Fruit fly (Drosophila melanogaster): ENCODE measurements around the gene CG14439.

DNA sequence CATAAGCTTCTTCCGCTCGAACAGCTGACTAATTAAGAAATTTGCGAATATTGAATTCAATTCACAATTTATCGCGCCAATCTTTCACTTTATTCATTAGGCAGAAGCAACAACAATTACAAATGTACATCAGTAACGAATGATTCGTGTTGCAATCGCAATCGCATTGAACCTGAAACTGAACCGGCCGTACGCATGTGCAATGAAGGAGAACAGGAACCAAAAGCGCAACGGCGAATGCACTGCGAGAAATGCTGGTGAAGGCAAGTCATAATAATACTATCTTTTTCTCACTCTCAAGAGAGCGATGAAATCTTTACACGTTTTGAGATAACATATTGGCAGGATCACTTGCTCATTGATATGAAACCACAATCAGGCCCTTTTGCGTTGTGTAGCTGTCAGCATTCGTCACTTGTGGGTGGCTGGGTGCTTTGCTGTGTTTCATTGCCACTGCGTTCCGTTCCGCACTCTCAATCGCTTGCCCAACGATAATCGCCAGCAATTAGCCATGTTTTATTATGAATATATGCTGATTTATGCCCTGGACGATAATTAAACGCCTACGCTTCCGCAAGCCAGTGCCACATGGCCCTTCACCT, 22.3 kb upstream of the CG14439 start:
- TF ChIP-seq pan (optimal IDR thresholded peaks at IDR 0.05) (no peak), lola (GFP tag; optimal IDR thresholded peaks at IDR 0.05) (no peak), br (GFP tag; optimal IDR thresholded peaks at IDR 0.05) (no peak), jim (GFP tag; optimal IDR thresholded peaks at IDR 0.05) (no peak), Sp1 (GFP tag; optimal IDR thresholded peaks at IDR 0.05) (no peak), sv (GFP tag; optimal IDR thresholded peaks at IDR 0.05) (no peak), dl (GFP tag; optimal IDR thresholded peaks at IDR 0.05; ENCODE audit: insufficient read depth in 1 of 2, partially characterized antibody in 2 of 2) (no peak), usp (GFP tag; optimal IDR thresholded peaks at IDR 0.05) (no peak), Dfd (GFP tag; optimal IDR thresholded peaks at IDR 0.05) (no peak), brk (GFP tag; optimal IDR thresholded peaks at IDR 0.05) (no peak), fru (GFP tag; optimal IDR thresholded peaks at IDR 0.05) (no peak), Hr78 (GFP tag; optimal IDR thresholded peaks at IDR 0.05) (no peak), foxo (GFP tag; optimal IDR thresholded peaks at IDR 0.05) (no peak)
